Worm (Caenorhabditis elegans) whole organism, L4/young adult: ENCODE measurements around the gene aqp-5.

ENCODE experiments used
- W03F9.2 ChIP-seq: fragments of 150-350 bp; optimal IDR thresholded peaks from 2 replicates; lab custom pipeline; 2014; ENCODE audit warnings: missing biosample characterization, missing genetic modification characterization
- dao-5 ChIP-seq: sonication (generic microtip); optimal IDR thresholded peaks from 2 replicates; lab custom pipeline; 2016; ENCODE audit warnings: missing genotype, missing genetic modification characterization, moderate library complexity, missing compliant biosample characterization
- him-1 ChIP-seq: sonication (generic microtip); optimal IDR thresholded peaks from 2 replicates; lab custom pipeline; 2016; ENCODE audit warnings: missing genotype, missing genetic modification reagents, missing genetic modification characterization, missing compliant biosample characterization

Gene aqp-5

ce11 chrV:10471007-10471406 lies 20.5 kb upstream of the aqp-5 start:
- no peak for TF ChIP-seq dao-5 (tag; lab: Kevin White, UChicago)

- TF ChIP-seq him-1, result no peak
- no peak for TF ChIP-seq W03F9.2 (tag; lab: Kevin White, UChicago)
- no peak for TF ChIP-seq dao-5 (tag; lab: Kevin White, UChicago)
Measured at ce11 chrV:10472901-10473774, 18.4 kb upstream of the aqp-5 start.

ce11 chrV:10474040-10474439 lies 17.5 kb upstream of the aqp-5 start:
- no peak for TF ChIP-seq dao-5 (tag; lab: Kevin White, UChicago)
- no peak for TF ChIP-seq W03F9.2 (tag; lab: Kevin White, UChicago)
- TF ChIP-seq him-1, result no peak

ce11 chrV:10475421-10475820 lies 16.1 kb upstream of the aqp-5 start:
- no peak for TF ChIP-seq him-1
- TF ChIP-seq W03F9.2 (tag; lab: Kevin White, UChicago), result no peak
- no peak for TF ChIP-seq dao-5 (tag; lab: Kevin White, UChicago)

- no peak for TF ChIP-seq W03F9.2 (tag; lab: Kevin White, UChicago)
- peak; percentile 23 for TF ChIP-seq him-1
Measured at ce11 chrV:10476864-10477443, 14.6 kb upstream of the aqp-5 start.

- TF ChIP-seq W03F9.2 (tag; lab: Kevin White, UChicago), result no peak
- no peak for TF ChIP-seq him-1
Measured at ce11 chrV:10478097-10478828, 13.3 kb upstream of the aqp-5 start, which contains the start of the genes crp-1 and Y32F6B.9. Gene crp-1, plus strand, starts transcription at chrV:10478564. Gene Y32F6B.9, plus strand, starts transcription at chrV:10478699.

ce11 chrV:10483995-10484394 lies 7.5 kb upstream of the aqp-5 start:
- TF ChIP-seq him-1 (no peak), W03F9.2 (tag; lab: Kevin White, UChicago) (no peak), dao-5 (tag; lab: Kevin White, UChicago) (no peak)

ce11 chrV:10484640-10485039 lies 6.9 kb upstream of the aqp-5 start, which contains the start of gene Y32F6B.1:
Gene Y32F6B.1, minus strand, starts transcription at chrV:10484740.
- TF ChIP-seq W03F9.2 (tag; lab: Kevin White, UChicago), result no peak
- no peak for TF ChIP-seq dao-5 (tag; lab: Kevin White, UChicago)
- no peak for TF ChIP-seq him-1

- no peak for TF ChIP-seq W03F9.2 (tag; lab: Kevin White, UChicago)
- no peak for TF ChIP-seq dao-5 (tag; lab: Kevin White, UChicago)
- no peak for TF ChIP-seq him-1
Measured at ce11 chrV:10485389-10485788, 6.2 kb upstream of the aqp-5 start.

- TF ChIP-seq W03F9.2 (tag; lab: Kevin White, UChicago) (no peak), him-1 (no peak), dao-5 (tag; lab: Kevin White, UChicago) (no peak)
Measured at ce11 chrV:10489998-10490397, 1.5 kb upstream of the aqp-5 start, which contains the start of gene ncx-5. Gene ncx-5, minus strand, starts transcription at chrV:10490098.

ce11 chrV:10493150-10493549 lies 1.6 kb downstream of the aqp-5 start, which contains the start of gene ugt-33:
Gene ugt-33, plus strand, starts transcription at chrV:10493409.
- TF ChIP-seq him-1 (no peak), dao-5 (tag; lab: Kevin White, UChicago) (no peak), W03F9.2 (tag; lab: Kevin White, UChicago) (no peak)

ce11 chrV:10496733-10497132 lies 5.2 kb downstream of the aqp-5 start, which contains the start of gene C35A5.4:
Gene C35A5.4, plus strand, starts transcription at chrV:10497033.
- TF ChIP-seq W03F9.2 (tag; lab: Kevin White, UChicago) (no peak), him-1 (no peak), dao-5 (tag; lab: Kevin White, UChicago) (no peak)

- TF ChIP-seq dao-5 (tag; lab: Kevin White, UChicago), result no peak
- TF ChIP-seq him-1, result no peak
- no peak for TF ChIP-seq W03F9.2 (tag; lab: Kevin White, UChicago)
Measured at ce11 chrV:10501295-10501694, 9.8 kb downstream of the aqp-5 start, which contains the start of gene C35A5.3. Gene C35A5.3, minus strand, starts transcription at chrV:10501395.

ce11 chrV:10503011-10503410 lies 11.5 kb downstream of the aqp-5 start, which contains the start of gene C35A5.11:
Gene C35A5.11, minus strand, starts transcription at chrV:10503111.
- no peak for TF ChIP-seq W03F9.2 (tag; lab: Kevin White, UChicago)
- TF ChIP-seq him-1, result no peak
- TF ChIP-seq dao-5 (tag; lab: Kevin White, UChicago), result no peak
